Worm (Caenorhabditis elegans): ENCODE data around the gene cgr-1.
A peak's percentile ranks its signal among the peaks of the same experiment; 100 is the strongest.

cgr-1 gene

DNA sequence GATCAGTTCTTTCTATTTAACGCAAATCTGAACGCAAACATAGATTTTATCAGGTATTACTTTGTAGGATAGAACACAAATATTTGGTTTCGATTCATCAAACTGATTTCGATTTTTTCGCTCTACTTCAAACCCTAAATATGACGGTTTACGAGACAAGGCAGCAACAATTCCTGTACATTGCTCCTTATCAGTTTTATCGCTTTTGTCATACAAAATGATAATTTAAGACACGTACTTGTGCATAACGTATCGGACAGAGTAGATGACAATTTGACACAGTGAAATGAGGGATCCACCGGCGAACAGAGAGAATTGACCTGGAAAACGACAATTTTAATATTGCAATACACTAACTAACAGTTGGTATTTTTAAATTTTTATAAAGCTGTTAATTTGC is 13.4 kb upstream of the cgr-1 start:
- no peak for TF ChIP-seq unc-55 (GFP tag; optimal IDR thresholded peaks at IDR 0.05)
- TF ChIP-seq elt-2 (tag; optimal IDR thresholded peaks at IDR 0.05) = peak; percentile 78

DNA sequence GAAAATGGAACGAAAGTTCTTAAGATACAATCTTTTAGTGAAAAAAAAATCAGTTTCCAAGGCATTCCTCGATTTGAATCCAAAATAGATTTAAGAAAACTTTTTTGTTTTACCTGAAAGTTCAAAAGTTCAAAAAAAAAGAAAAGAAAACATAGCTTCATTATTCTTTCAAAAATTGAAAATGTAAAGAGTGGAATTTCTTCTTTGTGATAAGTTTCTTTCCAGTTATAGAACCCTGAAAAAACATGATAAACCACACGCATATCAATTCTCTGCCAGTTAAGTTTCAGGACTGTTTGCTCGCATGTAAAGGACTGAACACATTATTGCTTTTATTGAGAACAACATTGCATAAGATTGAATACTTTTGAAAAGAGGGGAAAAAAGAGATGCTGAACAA is 11.5 kb upstream of the cgr-1 start:
- no peak for TF ChIP-seq rnt-1 (tag; optimal IDR thresholded peaks at IDR 0.05)
- TF ChIP-seq madf-2 (tag; optimal IDR thresholded peaks at IDR 0.05) = no peak
- no peak for TF ChIP-seq ztf-16 (tag; optimal IDR thresholded peaks at IDR 0.05)
- no peak for TF ChIP-seq ceh-31 (tag; optimal IDR thresholded peaks at IDR 0.05)
- TF ChIP-seq K09A11.1 (tag; optimal IDR thresholded peaks at IDR 0.05; ENCODE audit: insufficient read depth) = no peak

DNA sequence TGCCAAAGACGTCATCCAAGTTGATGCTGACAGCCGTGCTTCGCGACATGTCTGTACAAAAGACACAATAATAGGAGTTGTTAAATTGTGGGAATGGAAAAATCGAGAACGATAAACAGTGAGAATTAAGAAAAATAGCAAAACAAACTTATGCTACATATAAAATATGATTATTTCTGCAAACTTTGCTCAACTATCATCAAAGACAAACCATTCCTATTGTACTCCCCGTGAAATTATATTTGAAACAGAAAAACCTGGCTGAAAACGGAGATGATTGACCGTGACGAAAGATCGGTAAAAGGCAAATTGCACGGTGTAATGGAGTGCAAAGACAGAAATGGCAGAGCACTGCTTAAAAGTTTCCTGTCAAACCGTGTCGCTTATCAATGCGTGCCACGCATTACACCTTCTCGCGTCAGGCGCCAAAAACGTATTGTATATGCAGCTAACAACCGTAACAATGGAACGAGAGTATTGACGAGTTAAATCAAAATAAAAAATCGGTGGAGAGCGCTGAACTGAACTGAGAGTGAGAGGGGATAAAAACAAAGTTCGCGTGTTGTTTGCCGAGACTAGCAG is 10.9 kb upstream of the cgr-1 start, which contains the start of gene C18B2.5:
C18B2.5 (minus strand) TSS at position 51 of the 582 bp plus-strand sequence.
- TF ChIP-seq F13H6.1 (tag; optimal IDR thresholded peaks at IDR 0.05) = no peak
- no peak for TF ChIP-seq elt-2 (tag; optimal IDR thresholded peaks at IDR 0.05)
- TF ChIP-seq unc-3 (GFP tag; conservative IDR thresholded peaks at IDR 0.05) = no peak
- TF ChIP-seq unc-3 (tag; optimal IDR thresholded peaks at IDR 0.05) = no peak
- TF ChIP-seq zip-5 (tag; optimal IDR thresholded peaks at IDR 0.05) = no peak
- TF ChIP-seq T23F11.4 (GFP tag; optimal IDR thresholded peaks at IDR 0.05) = no peak
- TF ChIP-seq ahr-1 (tag; optimal IDR thresholded peaks at IDR 0.05) = no peak
- TF ChIP-seq fax-1 (tag; optimal IDR thresholded peaks at IDR 0.05) = no peak
- TF ChIP-seq sdc-2 (tag; optimal IDR thresholded peaks at IDR 0.05) = no peak
- TF ChIP-seq dve-1 (tag; optimal IDR thresholded peaks at IDR 0.05) = no peak
- no peak for TF ChIP-seq ceh-31 (tag; optimal IDR thresholded peaks at IDR 0.05)
- no peak for TF ChIP-seq K02D7.2 (tag; optimal IDR thresholded peaks at IDR 0.05)
- TF ChIP-seq sox-2 (GFP tag; IDR thresholded peaks at IDR 0.05) = no peak
- no peak for TF ChIP-seq eyg-1 (tag; optimal IDR thresholded peaks at IDR 0.05)
- TF ChIP-seq fkh-10 (GFP tag; optimal IDR thresholded peaks at IDR 0.05) = no peak
- no peak for TF ChIP-seq fkh-6 (tag; optimal IDR thresholded peaks at IDR 0.05)

ce11 chrX:3610442-3610841 is 10.2 kb upstream of the cgr-1 start:
- TF ChIP-seq fax-1 (tag; optimal IDR thresholded peaks at IDR 0.05) = no peak
- TF ChIP-seq elt-2 (tag; optimal IDR thresholded peaks at IDR 0.05) = no peak
- TF ChIP-seq ref-2 (tag; optimal IDR thresholded peaks at IDR 0.05) = no peak
- TF ChIP-seq sox-2 (GFP tag; IDR thresholded peaks at IDR 0.05) = no peak
- TF ChIP-seq hlh-8 (tag; optimal IDR thresholded peaks at IDR 0.05) = no peak
- TF ChIP-seq gmeb-2 (tag; optimal IDR thresholded peaks at IDR 0.05) = no peak
- TF ChIP-seq nhr-11 (tag; optimal IDR thresholded peaks at IDR 0.05) = no peak
- no peak for TF ChIP-seq ztf-16 (tag; optimal IDR thresholded peaks at IDR 0.05)
- TF ChIP-seq sdc-2 (tag; optimal IDR thresholded peaks at IDR 0.05) = no peak
- TF ChIP-seq ama-1 (optimal IDR thresholded peaks at IDR 0.05) = no peak
- TF ChIP-seq ceh-34 (tag; optimal IDR thresholded peaks at IDR 0.05) = no peak
- no peak for TF ChIP-seq tbx-2 (tag; optimal IDR thresholded peaks at IDR 0.05)

ce11 chrX:3605727-3606126 is 5.5 kb upstream of the cgr-1 start, which contains the start of gene C18B2.4:
Gene C18B2.4 (minus strand): TSS chrX:3605741.
- TF ChIP-seq ceh-14 (tag; optimal IDR thresholded peaks at IDR 0.05) (peak; percentile 51), unc-55 (GFP tag; optimal IDR thresholded peaks at IDR 0.05) (peak; percentile 96), nfya-1 (tag; optimal IDR thresholded peaks at IDR 0.05) (peak; percentile 72), C08G9.2 (tag; optimal IDR thresholded peaks at IDR 0.05) (peak; percentile 25), ceh-34 (tag; optimal IDR thresholded peaks at IDR 0.05) (peak; percentile 42), ceh-2 (tag; optimal IDR thresholded peaks at IDR 0.05) (peak; percentile 32), tbx-2 (tag; optimal IDR thresholded peaks at IDR 0.05) (peak; percentile 64), sdc-2 (tag; optimal IDR thresholded peaks at IDR 0.05) (peak; percentile 54), T23F11.4 (GFP tag; optimal IDR thresholded peaks at IDR 0.05) (no peak), ceh-24 (tag; optimal IDR thresholded peaks at IDR 0.05) (no peak), dve-1 (tag; optimal IDR thresholded peaks at IDR 0.05) (peak; percentile 18), elt-2 (tag; optimal IDR thresholded peaks at IDR 0.05) (peak; percentile 34), hlh-30 (tag; optimal IDR thresholded peaks at IDR 0.05; ENCODE audit: insufficient read depth) (peak; percentile 89), unc-42 (tag; optimal IDR thresholded peaks at IDR 0.05) (peak; percentile 75), pat-9 (tag; optimal IDR thresholded peaks at IDR 0.05) (no peak), ceh-31 (tag; optimal IDR thresholded peaks at IDR 0.05) (peak; percentile 74)

All from whole organism, late embryonic.